Worm (Caenorhabditis elegans) whole organism, L4/young adult: ENCODE data around the gene col-174.

ENCODE experiments used
- W03F9.2 ChIP-seq: fragments of 150-350 bp; optimal IDR thresholded peaks from 2 replicates; lab custom pipeline; 2014; ENCODE audit warnings: missing biosample characterization, missing genetic modification characterization
- him-1 ChIP-seq: sonication (generic microtip); optimal IDR thresholded peaks from 2 replicates; lab custom pipeline; 2016; ENCODE audit warnings: missing genotype, missing genetic modification reagents, missing genetic modification characterization, missing compliant biosample characterization

DNA sequence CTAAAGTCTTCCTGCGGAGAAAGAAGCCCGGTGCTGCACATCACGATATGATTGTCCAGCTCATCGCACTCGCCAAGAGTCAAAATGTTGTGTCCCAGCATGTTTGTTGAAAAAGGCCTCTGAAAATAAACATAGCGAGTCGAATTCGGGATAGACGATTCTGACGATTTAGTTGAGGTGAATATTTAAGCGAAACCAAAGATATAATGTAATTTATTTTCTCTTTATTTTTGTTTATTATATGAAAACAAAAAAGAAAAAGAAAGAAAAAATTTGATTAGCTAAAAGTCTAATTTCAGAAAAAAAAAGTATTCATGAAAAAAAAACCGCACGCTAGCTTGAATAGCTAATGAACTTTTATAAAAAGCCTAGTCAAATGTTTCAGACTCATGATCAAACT is 14.0 kb upstream of the col-174 start, which contains the start of gene ceh-14:
- TF ChIP-seq W03F9.2 (tag; lab: Kevin White, UChicago) (no peak), him-1 (tag; lab: Kevin White, UChicago) (no peak)
